Worm (Caenorhabditis elegans) whole organism, L1 larva: Measurements from ENCODE around the gene lov-1.

ENCODE experiments used
- ama-1 ChIP-seq: fragments of 150-350 bp; optimal IDR thresholded peaks from 2 replicates; lab custom pipeline; 2014
- ces-1 ChIP-seq: fragments of 150-350 bp; optimal IDR thresholded peaks from 2 replicates; lab custom pipeline; 2014; ENCODE audit warnings: missing biosample characterization, missing genetic modification reagents, missing genetic modification characterization
- efl-1 ChIP-seq, 4 experiments: fragments of 150-350 bp; optimal IDR thresholded peaks in 3 of 4; peaks in 1 of 4; 1 replicate in 1 of 4; 2 replicates in 3 of 4; lab custom pipeline; 2014; ENCODE audit warnings: missing biosample characterization in 2 of 4, missing genetic modification characterization in 2 of 4, missing genetic modification reagents in 2 of 4
- mdl-1 ChIP-seq, 2 experiments: fragments of 150-350 bp; optimal IDR thresholded peaks; 2 replicates each; lab custom pipeline; 2014 to 2017; ENCODE audit warnings: missing biosample characterization in 2 of 2, missing genetic modification characterization in 2 of 2, inconsistent platforms in 1 of 2
- nhr-28 ChIP-seq: fragments of 150-350 bp; optimal IDR thresholded peaks from 2 replicates; lab custom pipeline; 2014; ENCODE audit warnings: missing biosample characterization, missing genetic modification characterization
- nhr-76 ChIP-seq: sonication (generic microtip); optimal IDR thresholded peaks from 2 replicates; lab custom pipeline; 2017; ENCODE audit warnings: missing biosample characterization, missing genetic modification characterization
- pag-3 ChIP-seq: sonication (generic microtip); optimal IDR thresholded peaks from 2 replicates; lab custom pipeline; 2017; ENCODE audit warnings: missing genetic modification characterization, mild to moderate bottlenecking, missing compliant biosample characterization, antibody characterized with exemption, borderline replicate concordance; ENCODE audit not compliant: insufficient read depth
- unc-130 ChIP-seq: fragments of 150-350 bp; optimal IDR thresholded peaks from 2 replicates; lab custom pipeline; 2017; ENCODE audit warnings: missing biosample characterization, missing genetic modification characterization, inconsistent platforms
- unc-86 ChIP-seq: sonication (generic microtip); optimal IDR thresholded peaks from 2 replicates; lab custom pipeline; 2016; ENCODE audit warnings: missing genetic modification characterization, missing compliant biosample characterization

ce11 chrII:10065472-10065871, 56.2 kb downstream of the lov-1 start:
- TF ChIP-seq unc-86 (no peak), ces-1 (GFP tag; lab: Kevin White, UChicago) (no peak), nhr-76 (tag; lab: Kevin White, UChicago) (no peak), ama-1 (lab: Kevin White, UChicago) (no peak), efl-1 (optimal IDR thresholded peaks at IDR 0.05; lab: Kevin White, UChicago) (no peak), efl-1 (GFP tag; optimal IDR thresholded peaks at IDR 0.05 in 1 of 2; lab: Kevin White, UChicago) (no peak), nhr-28 (tag; lab: Kevin White, UChicago) (no peak), unc-130 (no peak), pag-3 (tag; lab: Kevin White, UChicago) (no peak), mdl-1 (tag; optimal IDR thresholded peaks at IDR 0.05; lab: Kevin White, UChicago) (no peak)
